Worm (Caenorhabditis elegans): ENCODE measurements around the gene hda-1.

hda-1 gene

ce11 chrV:14546569-14546968, 21.4 kb downstream of the hda-1 start, which contains the start of gene C53A5.13:
Gene C53A5.13 (plus strand): TSS chrV:14546869.
- TF ChIP-seq snpc-4 (tag; optimal IDR thresholded peaks at IDR 0.05) (no peak), mep-1 (tag; optimal IDR thresholded peaks at IDR 0.05) (no peak), nhr-28 (tag; optimal IDR thresholded peaks at IDR 0.05) (no peak), mab-5 (tag; optimal IDR thresholded peaks at IDR 0.05) (no peak), elt-3 (tag; optimal IDR thresholded peaks at IDR 0.05) (no peak), ztf-11 (tag; optimal IDR thresholded peaks at IDR 0.05) (no peak)

- no peak for TF ChIP-seq ceh-39 (tag; optimal IDR thresholded peaks at IDR 0.05)
- no peak for TF ChIP-seq drap-1 (GFP tag; optimal IDR thresholded peaks at IDR 0.05)
- peak; percentile 9 for TF ChIP-seq unc-120 (tag; optimal IDR thresholded peaks at IDR 0.05; ENCODE audit: poor library complexity, severe bottlenecking)
Observed at ce11 chrV:14548510-14548909, 23.3 kb downstream of the hda-1 start.

ce11 chrV:14556187-14556586, 31.0 kb downstream of the hda-1 start, which contains the start of gene srg-47:
Gene srg-47 (minus strand): TSS chrV:14556287.
- TF ChIP-seq bed-3 (GFP tag; optimal IDR thresholded peaks at IDR 0.05) (no peak), sem-2 (GFP tag; optimal IDR thresholded peaks at IDR 0.05) (no peak), elt-3 (tag; optimal IDR thresholded peaks at IDR 0.05) (no peak), snpc-4 (tag; optimal IDR thresholded peaks at IDR 0.05) (no peak), blmp-1 (tag; optimal IDR thresholded peaks at IDR 0.05) (no peak), flh-1 (GFP tag; optimal IDR thresholded peaks at IDR 0.05) (no peak), cnd-1 (tag; optimal IDR thresholded peaks at IDR 0.05) (no peak), unc-39 (tag; optimal IDR thresholded peaks at IDR 0.05) (no peak)

- TF ChIP-seq ces-1 (GFP tag; optimal IDR thresholded peaks at IDR 0.05) (no peak), M03D4.4 (tag; optimal IDR thresholded peaks at IDR 0.05) (no peak), nhr-12 (tag; optimal IDR thresholded peaks at IDR 0.05) (no peak), mep-1 (tag; optimal IDR thresholded peaks at IDR 0.05) (no peak), bed-3 (GFP tag; optimal IDR thresholded peaks at IDR 0.05) (no peak), cnd-1 (tag; optimal IDR thresholded peaks at IDR 0.05) (no peak), tbx-8 (GFP tag; optimal IDR thresholded peaks at IDR 0.05) (no peak), unc-39 (tag; optimal IDR thresholded peaks at IDR 0.05) (no peak), nhr-28 (tag; optimal IDR thresholded peaks at IDR 0.05) (no peak), unc-62 (GFP tag; optimal IDR thresholded peaks at IDR 0.05) (no peak), lsy-2 (tag; optimal IDR thresholded peaks at IDR 0.05) (no peak), blmp-1 (tag; optimal IDR thresholded peaks at IDR 0.05) (no peak), ceh-43 (GFP tag; optimal IDR thresholded peaks at IDR 0.05) (no peak), sptf-1 (tag; optimal IDR thresholded peaks at IDR 0.05) (no peak), pha-4 (tag; optimal IDR thresholded peaks at IDR 0.05) (no peak), nhr-76 (tag; optimal IDR thresholded peaks at IDR 0.05) (no peak), lin-13 (tag; optimal IDR thresholded peaks at IDR 0.05) (no peak), drap-1 (GFP tag; optimal IDR thresholded peaks at IDR 0.05) (no peak)
Observed at ce11 chrV:14558757-14559156, 33.6 kb downstream of the hda-1 start, which contains the start of gene C53A5.9. Gene C53A5.9 (minus strand): TSS chrV:14558857.

ce11 chrV:14559312-14559711, 34.1 kb downstream of the hda-1 start, which contains the start of gene srt-32:
Gene srt-32 (plus strand): TSS chrV:14559612.
- TF ChIP-seq mep-1 (tag; optimal IDR thresholded peaks at IDR 0.05), result no peak
- no peak for TF ChIP-seq snpc-4 (tag; optimal IDR thresholded peaks at IDR 0.05)
- no peak for TF ChIP-seq lsy-2 (tag; optimal IDR thresholded peaks at IDR 0.05)
- no peak for TF ChIP-seq ham-2 (GFP tag; optimal IDR thresholded peaks at IDR 0.05)
- TF ChIP-seq pha-4 (tag; optimal IDR thresholded peaks at IDR 0.05), result no peak
- no peak for TF ChIP-seq elt-1 (tag; optimal IDR thresholded peaks at IDR 0.05; ENCODE audit: borderline replicate concordance, insufficient read depth)
- TF ChIP-seq ztf-11 (tag; optimal IDR thresholded peaks at IDR 0.05), result no peak
- no peak for TF ChIP-seq blmp-1 (tag; optimal IDR thresholded peaks at IDR 0.05)
- no peak for TF ChIP-seq elt-3 (tag; optimal IDR thresholded peaks at IDR 0.05)
- TF ChIP-seq mls-2 (tag; optimal IDR thresholded peaks at IDR 0.05), result no peak
- no peak for TF ChIP-seq ceh-43 (GFP tag; optimal IDR thresholded peaks at IDR 0.05)
- TF ChIP-seq drap-1 (GFP tag; optimal IDR thresholded peaks at IDR 0.05), result no peak

ce11 chrV:14562589-14562988, 37.4 kb downstream of the hda-1 start, which contains the start of gene C53A5.11:
Gene C53A5.11 (plus strand): TSS chrV:14562889.
- TF ChIP-seq unc-39 (tag; optimal IDR thresholded peaks at IDR 0.05) (no peak), flh-1 (GFP tag; optimal IDR thresholded peaks at IDR 0.05) (no peak), tbx-8 (GFP tag; optimal IDR thresholded peaks at IDR 0.05) (no peak), pha-4 (tag; optimal IDR thresholded peaks at IDR 0.05) (no peak), elt-3 (tag; optimal IDR thresholded peaks at IDR 0.05) (no peak), blmp-1 (tag; optimal IDR thresholded peaks at IDR 0.05) (no peak), ces-1 (GFP tag; optimal IDR thresholded peaks at IDR 0.05) (no peak), lin-13 (tag; optimal IDR thresholded peaks at IDR 0.05) (no peak), lsy-2 (tag; optimal IDR thresholded peaks at IDR 0.05) (no peak), nhr-12 (tag; optimal IDR thresholded peaks at IDR 0.05) (no peak), bed-3 (GFP tag; optimal IDR thresholded peaks at IDR 0.05) (no peak), zip-8 (tag; optimal IDR thresholded peaks at IDR 0.05) (no peak), mep-1 (tag; optimal IDR thresholded peaks at IDR 0.05) (no peak), ham-2 (GFP tag; optimal IDR thresholded peaks at IDR 0.05) (no peak), snpc-4 (tag; optimal IDR thresholded peaks at IDR 0.05) (no peak)
